Fruit fly (Drosophila melanogaster): ENCODE measurements around the gene Cpr72Ec.

Cpr72Ec gene

dm6 chr3L:16385880-16386584 lies 18.9 kb upstream of the Cpr72Ec start, which contains the start of the genes Agpat3 and RAF2 (continued):
- TF ChIP-seq jing (GFP tag; optimal IDR thresholded peaks at IDR 0.05) = no peak
- no peak for TF ChIP-seq gro (GFP tag; optimal IDR thresholded peaks at IDR 0.05)
- no peak for TF ChIP-seq ro (GFP tag; IDR thresholded peaks at IDR 0.05)
- no peak for TF ChIP-seq schlank (tag; optimal IDR thresholded peaks at IDR 0.05)
- TF ChIP-seq CTCF (GFP tag; optimal IDR thresholded peaks at IDR 0.05) = no peak
- peak; percentile 32 for TF ChIP-seq Sox100B (GFP tag; optimal IDR thresholded peaks at IDR 0.05)
- peak; percentile 48; the same call in 1 of the 3 replicates for TF ChIP-seq zfh1 (GFP tag; IDR thresholded peaks at IDR 0.05)
- peak; percentile 41 for TF ChIP-seq Hsf (GFP tag; optimal IDR thresholded peaks at IDR 0.05)
- peak; percentile 64 for TF ChIP-seq CG6689 (GFP tag; IDR thresholded peaks at IDR 0.05)
- TF ChIP-seq Lpt (GFP tag; optimal IDR thresholded peaks at IDR 0.05) = no peak
- TF ChIP-seq CG10267 (tag; optimal IDR thresholded peaks at IDR 0.05) = peak; percentile 54
- TF ChIP-seq CG6654 (GFP tag; optimal IDR thresholded peaks at IDR 0.05) = no peak
- no peak for TF ChIP-seq pan (optimal IDR thresholded peaks at IDR 0.05)
- TF ChIP-seq pan (GFP tag; optimal IDR thresholded peaks at IDR 0.05 in 1 of 2, IDR thresholded peaks at IDR 0.05 in 1 of 2) = peak in 1 of 2 experiments; percentile 5
- TF ChIP-seq dimm (GFP tag; IDR thresholded peaks at IDR 0.05) = no peak
- TF ChIP-seq org-1 (GFP tag; optimal IDR thresholded peaks at IDR 0.05) = no peak
- peak; percentile 33 for TF ChIP-seq Oli (tag; optimal IDR thresholded peaks at IDR 0.05)
- TF ChIP-seq p53 (GFP tag; optimal IDR thresholded peaks at IDR 0.05) = no peak
- TF ChIP-seq Oaz (GFP tag; IDR thresholded peaks at IDR 0.05) = no peak
- TF ChIP-seq CG13775 (GFP tag; optimal IDR thresholded peaks at IDR 0.05) = peak; percentile 54
- TF ChIP-seq CkIIα-i1 (GFP tag; IDR thresholded peaks at IDR 0.05) = no peak
- no peak for TF ChIP-seq CG3407 (GFP tag; optimal IDR thresholded peaks at IDR 0.05)
- TF ChIP-seq CG3281 (GFP tag; optimal IDR thresholded peaks at IDR 0.05) = no peak
- peak; percentile 31 for TF ChIP-seq CG10209 (GFP tag; optimal IDR thresholded peaks at IDR 0.05)
- TF ChIP-seq rib (GFP tag; IDR thresholded peaks at IDR 0.05) = no peak
- no peak for TF ChIP-seq btn (GFP tag; optimal IDR thresholded peaks at IDR 0.05)
- TF ChIP-seq CG32532 (GFP tag; IDR thresholded peaks at IDR 0.05) = peak; percentile 68
- peak; percentile 77; the same call in 2 of the 3 replicates for TF ChIP-seq CG17361 (GFP tag; IDR thresholded peaks at IDR 0.05)
- no peak for TF ChIP-seq CG2129 (GFP tag; IDR thresholded peaks at IDR 0.05; ENCODE audit: partially characterized antibody)
- no peak for TF ChIP-seq CG12942 (GFP tag; optimal IDR thresholded peaks at IDR 0.05)
- TF ChIP-seq MESR4 (GFP tag; optimal IDR thresholded peaks at IDR 0.05) = no peak
- TF ChIP-seq ssp (GFP tag; IDR thresholded peaks at IDR 0.05) = peak; percentile 85
- no peak for TF ChIP-seq CG34376 (GFP tag; optimal IDR thresholded peaks at IDR 0.05)
- no peak for TF ChIP-seq Bdp1 (GFP tag; optimal IDR thresholded peaks at IDR 0.05)
- TF ChIP-seq CG11723 (GFP tag; optimal IDR thresholded peaks at IDR 0.05) = no peak
- no peak for TF ChIP-seq CG3995 (GFP tag; optimal IDR thresholded peaks at IDR 0.05)
- no peak for TF ChIP-seq CG1792 (GFP tag; optimal IDR thresholded peaks at IDR 0.05)
- TF ChIP-seq CG14667 (GFP tag; IDR thresholded peaks at IDR 0.05) = no peak
- peak; percentile 19 for TF ChIP-seq Max (GFP tag; optimal IDR thresholded peaks at IDR 0.05)
- TF ChIP-seq CG34422 (GFP tag; IDR thresholded peaks at IDR 0.05) = no peak
- peak; percentile 12 for TF ChIP-seq Sry-δ (GFP tag; optimal IDR thresholded peaks at IDR 0.05)
- no peak for TF ChIP-seq HLH54F (GFP tag; optimal IDR thresholded peaks at IDR 0.05)
- TF ChIP-seq h (optimal IDR thresholded peaks at IDR 0.05) = no peak
- TF ChIP-seq ranshi (GFP tag; IDR thresholded peaks at IDR 0.05) = no peak; the same call in 1 of the 2 replicates
- TF ChIP-seq hb (GFP tag; IDR thresholded peaks at IDR 0.05; ENCODE audit: partially characterized antibody) = no peak
- TF ChIP-seq ind (GFP tag; optimal IDR thresholded peaks at IDR 0.05) = peak; percentile 54
- TF ChIP-seq CG10321 (GFP tag; IDR thresholded peaks at IDR 0.05) = no peak
- peak; percentile 75 for TF ChIP-seq CoRest (tag; optimal IDR thresholded peaks at IDR 0.05)
- TF ChIP-seq CG10979 (tag; optimal IDR thresholded peaks at IDR 0.05) = peak; percentile 8
- no peak for TF ChIP-seq usp (GFP tag; optimal IDR thresholded peaks at IDR 0.05)
- TF ChIP-seq CG5245 (GFP tag; optimal IDR thresholded peaks at IDR 0.05) = no peak
- no peak for TF ChIP-seq gt (GFP tag; IDR thresholded peaks at IDR 0.05)
